Worm (Caenorhabditis elegans): ENCODE results near the gene mfsd-10.

Gene mfsd-10

DNA sequence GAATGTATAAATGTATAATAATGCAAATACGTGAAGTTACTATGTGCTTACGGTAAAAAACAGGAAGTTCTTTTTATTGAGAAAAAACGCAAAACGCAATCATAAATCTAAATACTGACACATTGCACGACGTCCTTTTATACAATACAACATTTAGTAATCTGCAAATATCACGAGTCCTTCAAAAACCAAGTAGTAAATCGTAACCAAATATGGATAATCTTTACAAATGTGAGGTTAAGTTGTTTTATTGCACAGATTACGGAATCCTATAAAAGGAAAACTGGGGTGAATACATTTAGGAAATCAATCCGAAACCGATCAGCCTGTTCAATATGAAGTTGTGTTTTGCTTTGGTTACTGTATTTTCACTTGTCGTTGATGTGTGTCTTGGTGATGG, 29.9 kb upstream of the mfsd-10 start, which contains the start of gene F11C7.7:
Gene F11C7.7 (plus strand): TSS at position 301 of the 400 bp plus-strand sequence.
- TF ChIP-seq pqm-1 (tag; optimal IDR thresholded peaks at IDR 0.05) (no peak), ama-1 (optimal IDR thresholded peaks at IDR 0.05) (no peak), dve-1 (tag; optimal IDR thresholded peaks at IDR 0.05) (no peak), sox-4 (tag; optimal IDR thresholded peaks at IDR 0.05) (no peak), mec-3 (tag; optimal IDR thresholded peaks at IDR 0.05; ENCODE audit: borderline replicate concordance) (no peak), dmd-4 (tag; optimal IDR thresholded peaks at IDR 0.05; ENCODE audit: borderline replicate concordance) (no peak), ceh-6 (GFP tag; optimal IDR thresholded peaks at IDR 0.05) (no peak), pax-1 (tag; optimal IDR thresholded peaks at IDR 0.05) (no peak), ceh-31 (tag; optimal IDR thresholded peaks at IDR 0.05) (no peak), hlh-6 (tag; optimal IDR thresholded peaks at IDR 0.05) (no peak), che-1 (tag; optimal IDR thresholded peaks at IDR 0.05) (no peak), hlh-15 (tag; optimal IDR thresholded peaks at IDR 0.05) (no peak), rnt-1 (tag; optimal IDR thresholded peaks at IDR 0.05) (no peak), elt-4 (tag; optimal IDR thresholded peaks at IDR 0.05) (no peak), ceh-48 (tag; optimal IDR thresholded peaks at IDR 0.05) (no peak)

DNA sequence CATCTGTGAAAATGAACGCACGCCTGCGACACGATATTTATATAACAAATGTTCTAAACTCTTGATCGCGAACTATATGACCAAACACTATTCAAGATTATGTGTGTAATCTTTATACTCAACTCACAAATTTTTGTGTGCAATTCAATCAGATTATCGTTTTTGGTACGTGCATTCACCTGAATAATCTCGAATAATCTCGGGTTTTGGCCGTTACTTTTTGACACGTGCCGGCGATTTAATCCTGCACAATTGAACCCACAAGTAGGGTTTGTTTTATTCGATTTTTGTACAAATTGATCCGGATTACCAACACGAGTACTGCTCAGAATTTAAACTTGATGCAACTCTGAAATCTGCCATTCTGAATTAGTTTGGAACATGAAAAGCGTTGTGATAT, 28.0 kb upstream of the mfsd-10 start, which contains the start of the genes vap-1 and F11C7.2:
Gene vap-1 (minus strand): TSS at position 101 of the 400 bp plus-strand sequence.
Gene F11C7.2 (plus strand): TSS at position 359 of the 400 bp plus-strand sequence.
- TF ChIP-seq T23F11.4 (GFP tag; optimal IDR thresholded peaks at IDR 0.05) (no peak), ceh-24 (tag; optimal IDR thresholded peaks at IDR 0.05) (no peak), eyg-1 (tag; optimal IDR thresholded peaks at IDR 0.05) (no peak), pros-1 (tag; optimal IDR thresholded peaks at IDR 0.05) (no peak), sdc-2 (tag; optimal IDR thresholded peaks at IDR 0.05) (no peak), gmeb-2 (tag; optimal IDR thresholded peaks at IDR 0.05) (no peak), zip-5 (tag; optimal IDR thresholded peaks at IDR 0.05) (no peak), ceh-30 (tag; optimal IDR thresholded peaks at IDR 0.05) (no peak), mec-3 (tag; optimal IDR thresholded peaks at IDR 0.05; ENCODE audit: borderline replicate concordance) (no peak), ceh-31 (tag; optimal IDR thresholded peaks at IDR 0.05) (no peak)

DNA sequence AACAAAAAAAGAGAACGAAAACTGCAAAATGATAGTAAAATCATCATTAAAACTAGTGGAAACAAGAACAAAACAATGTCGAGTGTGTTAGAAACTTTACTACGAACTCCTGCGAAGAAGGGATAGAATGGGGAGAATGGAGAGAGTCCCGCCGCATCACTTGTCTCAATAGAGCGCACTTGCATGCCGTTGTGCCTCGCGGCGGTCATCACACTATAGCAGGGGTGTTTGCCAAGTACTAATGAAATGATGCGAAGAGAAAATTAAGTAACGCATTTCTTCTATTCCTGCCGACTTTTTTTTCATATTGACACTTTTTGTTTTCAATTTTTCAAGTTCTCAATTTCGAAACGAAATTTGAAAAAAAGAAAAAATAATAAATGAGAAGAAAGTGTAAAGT, 23.7 kb upstream of the mfsd-10 start:
- peak; percentile 21 for TF ChIP-seq ceh-34 (tag; optimal IDR thresholded peaks at IDR 0.05)
- peak; percentile 43 for TF ChIP-seq unc-55 (GFP tag; optimal IDR thresholded peaks at IDR 0.05)
- TF ChIP-seq ceh-14 (tag; optimal IDR thresholded peaks at IDR 0.05): peak; percentile 67
- no peak for TF ChIP-seq nhr-232 (tag; optimal IDR thresholded peaks at IDR 0.05)
- peak; percentile 91 for TF ChIP-seq unc-42 (tag; optimal IDR thresholded peaks at IDR 0.05)
- TF ChIP-seq hlh-30 (tag; optimal IDR thresholded peaks at IDR 0.05; ENCODE audit: insufficient read depth): peak; percentile 67
- no peak for TF ChIP-seq ztf-16 (tag; optimal IDR thresholded peaks at IDR 0.05)
- no peak for TF ChIP-seq pat-9 (tag; optimal IDR thresholded peaks at IDR 0.05)
- peak; percentile 36 for TF ChIP-seq nfya-1 (tag; optimal IDR thresholded peaks at IDR 0.05)
- TF ChIP-seq ceh-31 (tag; optimal IDR thresholded peaks at IDR 0.05): peak; percentile 72
- TF ChIP-seq ceh-18 (tag; optimal IDR thresholded peaks at IDR 0.05): peak; percentile 56
- TF ChIP-seq rnt-1 (tag; optimal IDR thresholded peaks at IDR 0.05): peak; percentile 29
- TF ChIP-seq fkh-10 (GFP tag; optimal IDR thresholded peaks at IDR 0.05): no peak
- peak; percentile 75 for TF ChIP-seq sdc-2 (tag; optimal IDR thresholded peaks at IDR 0.05)
- TF ChIP-seq syd-9 (tag; optimal IDR thresholded peaks at IDR 0.05): peak; percentile 24
- peak; percentile 9 for TF ChIP-seq ref-2 (tag; optimal IDR thresholded peaks at IDR 0.05)
- peak; percentile 56 for TF ChIP-seq tbx-2 (tag; optimal IDR thresholded peaks at IDR 0.05)
- TF ChIP-seq zip-5 (tag; optimal IDR thresholded peaks at IDR 0.05): no peak

DNA sequence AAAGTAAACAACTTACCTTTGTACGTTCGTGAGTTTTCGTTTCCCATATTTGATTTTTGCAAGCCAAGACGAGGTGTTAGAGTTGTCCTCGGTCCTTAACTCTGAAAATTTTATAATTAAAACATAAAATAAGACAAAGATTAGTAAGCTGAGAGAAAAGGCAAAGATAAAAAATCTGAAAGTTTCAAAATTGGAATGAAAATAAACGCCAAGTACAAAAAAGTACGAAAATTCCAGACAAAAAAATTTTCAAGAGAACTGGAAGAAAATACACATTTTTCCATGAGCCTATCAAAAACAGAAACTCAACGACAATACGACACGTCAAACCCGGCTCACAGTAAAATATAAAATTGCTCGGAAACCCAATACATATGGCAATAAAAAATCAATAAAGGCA, 23.1 kb upstream of the mfsd-10 start, which contains the start of gene F10D7.5:
Gene F10D7.5 (minus strand): TSS at position 101 of the 400 bp plus-strand sequence.
- TF ChIP-seq ets-4 (tag; optimal IDR thresholded peaks at IDR 0.05) (no peak), unc-3 (GFP tag; conservative IDR thresholded peaks at IDR 0.05) (no peak), unc-3 (tag; optimal IDR thresholded peaks at IDR 0.05) (no peak), nhr-232 (tag; optimal IDR thresholded peaks at IDR 0.05) (no peak), hlh-30 (tag; optimal IDR thresholded peaks at IDR 0.05; ENCODE audit: insufficient read depth) (no peak), pax-1 (tag; optimal IDR thresholded peaks at IDR 0.05) (no peak), zip-5 (tag; optimal IDR thresholded peaks at IDR 0.05) (no peak), ahr-1 (tag; optimal IDR thresholded peaks at IDR 0.05) (no peak), hlh-15 (tag; optimal IDR thresholded peaks at IDR 0.05) (no peak), ceh-6 (GFP tag; optimal IDR thresholded peaks at IDR 0.05) (no peak)

Data from whole organism, late embryonic.